Worm (Caenorhabditis elegans) whole organism, L1 larva: Measurements from ENCODE around the gene nspg-1.

Source experiments
- C16A3.4 ChIP-seq: fragments of 150-350 bp; optimal IDR thresholded peaks from 2 replicates; lab custom pipeline; 2014; ENCODE audit warnings: missing biosample characterization, missing genetic modification characterization
- F16B12.6 ChIP-seq: fragments of 150-350 bp; optimal IDR thresholded peaks from 2 replicates; lab custom pipeline; 2014; ENCODE audit warnings: missing biosample characterization, missing genetic modification characterization
- Y116A8C.19 ChIP-seq: sonication (generic microtip); optimal IDR thresholded peaks from 2 replicates; lab custom pipeline; 2016; ENCODE audit warnings: missing compliant biosample characterization, missing genetic modification characterization, borderline replicate concordance
- alr-1 ChIP-seq: fragments of 200-800 bp; sonication (Bioruptor generic); optimal IDR thresholded peaks from 2 replicates; lab custom pipeline; 2018; ENCODE audit warnings: borderline replicate concordance, mild to moderate bottlenecking, missing genetic modification characterization, missing compliant biosample characterization
- ama-1 ChIP-seq: fragments of 150-350 bp; optimal IDR thresholded peaks from 2 replicates; lab custom pipeline; 2014
- blmp-1 ChIP-seq: fragments of 150-350 bp; optimal IDR thresholded peaks from 2 replicates; lab custom pipeline; 2014; ENCODE audit warnings: missing biosample characterization, missing genetic modification characterization
- ceh-63 ChIP-seq: fragments of 200-800 bp; sonication (Bioruptor generic); optimal IDR thresholded peaks from 2 replicates; lab custom pipeline; 2018; ENCODE audit warnings: mild to moderate bottlenecking, missing genetic modification characterization, missing compliant biosample characterization
- ceh-8 ChIP-seq: fragments of 200-800 bp; sonication (Bioruptor generic); optimal IDR thresholded peaks from 2 replicates; lab custom pipeline; 2018; ENCODE audit warnings: mild to moderate bottlenecking, missing genetic modification characterization, moderate library complexity, missing compliant biosample characterization
- ceh-82 ChIP-seq, 3 experiments: fragments of 150-350 bp in 1 of 3; sonication (generic microtip) in 2 of 3; optimal IDR thresholded peaks; 2 replicates each; lab custom pipeline; 2014 to 2017; ENCODE audit warnings: missing biosample characterization in 3 of 3, missing genetic modification characterization in 3 of 3
- ceh-90 ChIP-seq: sonication (generic microtip); optimal IDR thresholded peaks from 2 replicates; lab custom pipeline; 2016; ENCODE audit warnings: missing genetic modification characterization, missing compliant biosample characterization
- ces-1 ChIP-seq: fragments of 150-350 bp; optimal IDR thresholded peaks from 2 replicates; lab custom pipeline; 2014; ENCODE audit warnings: missing biosample characterization, missing genetic modification reagents, missing genetic modification characterization
- dpl-1 ChIP-seq, 3 experiments: fragments of 150-350 bp in 2 of 3; sonication (generic microtip) in 1 of 3; optimal IDR thresholded peaks; 2 replicates each; lab custom pipeline; 2014 to 2017; ENCODE audit warnings: missing biosample characterization in 3 of 3, missing genetic modification characterization in 3 of 3, missing genetic modification reagents in 3 of 3
- dsc-1 ChIP-seq: sonication (generic microtip); optimal IDR thresholded peaks from 2 replicates; lab custom pipeline; 2016; ENCODE audit warnings: mild to moderate bottlenecking, missing genetic modification characterization, missing compliant biosample characterization
- efl-1 ChIP-seq, 4 experiments: fragments of 150-350 bp; optimal IDR thresholded peaks in 3 of 4; peaks in 1 of 4; 1 replicate in 1 of 4; 2 replicates in 3 of 4; lab custom pipeline; 2014; ENCODE audit warnings: missing biosample characterization in 2 of 4, missing genetic modification characterization in 2 of 4, missing genetic modification reagents in 2 of 4
- egl-13 ChIP-seq: sonication (generic microtip); optimal IDR thresholded peaks from 2 replicates; lab custom pipeline; 2016; ENCODE audit warnings: missing genotype, missing genetic modification reagents, missing genetic modification characterization, missing compliant biosample characterization
- egl-27 ChIP-seq, 2 experiments: fragments of 150-350 bp in 1 of 2; sonication (generic microtip); optimal IDR thresholded peaks; 3 replicates each; lab custom pipeline; 2017 to 2018; ENCODE audit warnings: missing biosample characterization in 2 of 2, missing genetic modification characterization in 2 of 2, missing genetic modification reagents in 2 of 2
- fkh-10 ChIP-seq: sonication (generic microtip); optimal IDR thresholded peaks from 2 replicates; lab custom pipeline; 2017; ENCODE audit warnings: missing biosample characterization, missing genetic modification reagents, missing genetic modification characterization
- fkh-8 ChIP-seq: sonication (generic microtip); optimal IDR thresholded peaks from 2 replicates; lab custom pipeline; 2016; ENCODE audit warnings: mild to moderate bottlenecking, missing genetic modification characterization, missing compliant biosample characterization
- hlh-4 ChIP-seq: sonication (generic microtip); optimal IDR thresholded peaks from 2 replicates; lab custom pipeline; 2016; ENCODE audit warnings: mild to moderate bottlenecking, missing genetic modification characterization, missing compliant biosample characterization
- lin-14 ChIP-seq: fragments of 200-800 bp; sonication (Bioruptor generic); optimal IDR thresholded peaks from 2 replicates; lab custom pipeline; 2018; ENCODE audit warnings: mild to moderate bottlenecking, missing genetic modification characterization, moderate library complexity, missing compliant biosample characterization
- lin-39 ChIP-seq: fragments of 150-350 bp; optimal IDR thresholded peaks from 2 replicates; lab custom pipeline; 2014; ENCODE audit warnings: missing biosample characterization, missing genetic modification reagents, missing genetic modification characterization
- lir-3 ChIP-seq: sonication (generic microtip); optimal IDR thresholded peaks from 2 replicates; lab custom pipeline; 2016; ENCODE audit warnings: mild to moderate bottlenecking, missing genetic modification characterization, moderate library complexity, missing compliant biosample characterization; ENCODE audit not compliant: poor library complexity
- mab-9 ChIP-seq: fragments of 200-800 bp; sonication (Bioruptor generic); IDR thresholded peaks from 2 replicates; pipeline ENCODE4 v1.3.6; 2022; ENCODE audit warnings: missing genetic modification reagents, missing genetic modification characterization, missing compliant biosample characterization
- mef-2 ChIP-seq: fragments of 150-350 bp; optimal IDR thresholded peaks from 2 replicates; lab custom pipeline; 2014; ENCODE audit warnings: missing biosample characterization, missing genetic modification characterization
- nhr-11 ChIP-seq: fragments of 150-350 bp; optimal IDR thresholded peaks from 2 replicates; lab custom pipeline; 2014; ENCODE audit warnings: missing biosample characterization, missing genetic modification characterization
- nhr-19 ChIP-seq: fragments of 200-800 bp; sonication (Bioruptor generic); conservative IDR thresholded peaks from 2 replicates; pipeline ENCODE4 v1.3.6; 2022; ENCODE audit warnings: missing genetic modification characterization, missing compliant biosample characterization
- nhr-20 ChIP-seq: sonication (generic microtip); optimal IDR thresholded peaks from 2 replicates; lab custom pipeline; 2016; ENCODE audit warnings: mild to moderate bottlenecking, missing genetic modification characterization, missing compliant biosample characterization
- nhr-28 ChIP-seq: fragments of 150-350 bp; optimal IDR thresholded peaks from 2 replicates; lab custom pipeline; 2014; ENCODE audit warnings: missing biosample characterization, missing genetic modification characterization
- nhr-77 ChIP-seq: fragments of 150-350 bp; optimal IDR thresholded peaks from 2 replicates; lab custom pipeline; 2014; ENCODE audit warnings: missing biosample characterization, missing genetic modification characterization
- nhr-85 ChIP-seq: sonication (generic microtip); peaks from one replicate; lab custom pipeline; 2016; ENCODE audit warnings: missing genetic modification characterization, inconsistent platforms, missing compliant biosample characterization
- pag-3 ChIP-seq: sonication (generic microtip); optimal IDR thresholded peaks from 2 replicates; lab custom pipeline; 2017; ENCODE audit warnings: missing genetic modification characterization, mild to moderate bottlenecking, missing compliant biosample characterization, antibody characterized with exemption, borderline replicate concordance; ENCODE audit not compliant: insufficient read depth
- pax-3 ChIP-seq: fragments of 200-800 bp; sonication (Bioruptor generic); optimal IDR thresholded peaks from 2 replicates; lab custom pipeline; 2018; ENCODE audit warnings: mild to moderate bottlenecking, missing genetic modification characterization, moderate library complexity, missing compliant biosample characterization
- pqm-1 ChIP-seq: sonication (generic microtip); optimal IDR thresholded peaks from 3 replicates; lab custom pipeline; 2017; ENCODE audit warnings: missing biosample characterization, missing genetic modification characterization
- skn-1 ChIP-seq: fragments of 150-350 bp; optimal IDR thresholded peaks from 2 replicates; lab custom pipeline; 2014; ENCODE audit warnings: missing biosample characterization, missing genetic modification characterization
- snpc-4 ChIP-seq: fragments of 150-350 bp; optimal IDR thresholded peaks from 2 replicates; lab custom pipeline; 2014; ENCODE audit warnings: missing biosample characterization, missing genetic modification characterization
- sox-4 ChIP-seq: sonication (generic microtip); optimal IDR thresholded peaks from 2 replicates; lab custom pipeline; 2016; ENCODE audit warnings: missing genetic modification characterization, missing compliant biosample characterization
- sptf-1 ChIP-seq: fragments of 150-350 bp; optimal IDR thresholded peaks from 2 replicates; lab custom pipeline; 2014; ENCODE audit warnings: missing biosample characterization, missing genetic modification characterization
- tlp-1 ChIP-seq: fragments of 150-350 bp; optimal IDR thresholded peaks from 2 replicates; lab custom pipeline; 2014; ENCODE audit warnings: missing biosample characterization, missing genetic modification characterization
- unc-62 ChIP-seq: fragments of 150-350 bp; optimal IDR thresholded peaks from 2 replicates; lab custom pipeline; 2014; ENCODE audit warnings: missing biosample characterization, missing genetic modification reagents, missing genetic modification characterization
- unc-98 ChIP-seq: fragments of 200-800 bp; sonication (Bioruptor generic); IDR thresholded peaks from 2 replicates; pipeline ENCODE4 v1.3.6; 2022; ENCODE audit warnings: missing genetic modification characterization, missing compliant biosample characterization
- vab-15 ChIP-seq: sonication (generic microtip); optimal IDR thresholded peaks from 2 replicates; lab custom pipeline; 2017; ENCODE audit warnings: missing genotype, mild to moderate bottlenecking, missing genetic modification characterization, missing compliant biosample characterization

Gene nspg-1

DNA sequence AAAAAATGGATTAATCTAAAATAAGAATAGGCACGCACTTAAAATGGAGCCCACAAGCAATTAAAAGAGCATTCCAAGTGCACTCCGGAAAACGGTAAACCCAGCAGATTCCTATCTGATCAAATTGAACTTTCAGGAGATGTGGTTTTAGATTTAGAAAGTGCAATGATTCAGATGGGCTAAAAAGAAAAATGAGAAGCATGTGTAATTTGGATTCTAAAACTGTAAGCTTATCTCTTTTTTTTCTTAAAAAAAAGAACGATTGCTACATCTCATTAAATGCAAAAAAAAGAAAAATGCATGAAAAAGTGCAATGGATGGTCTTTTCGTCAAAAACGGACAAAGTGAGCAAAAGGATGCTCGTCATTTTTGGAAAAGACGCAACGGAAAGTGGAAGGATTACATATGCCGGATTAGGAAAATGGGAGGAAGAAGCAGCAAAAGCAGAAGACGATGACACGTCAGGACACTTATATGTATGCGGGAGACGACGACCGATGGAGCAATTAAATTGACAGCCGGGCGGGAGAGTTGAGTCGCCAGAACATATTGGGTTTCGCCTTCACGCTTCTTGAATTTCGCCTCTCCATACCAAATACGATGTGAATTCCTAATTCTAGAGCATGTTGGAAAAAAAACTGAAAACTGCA lies 30.8 kb upstream of the nspg-1 start:
- TF ChIP-seq pag-3, result no peak
- TF ChIP-seq ceh-63, result peak; percentile 13
- no peak for TF ChIP-seq unc-98
- TF ChIP-seq pax-3, result peak; percentile 32
- TF ChIP-seq ceh-82 (tag; optimal IDR thresholded peaks at IDR 0.05; lab: Kevin White, UChicago), result peak in 1 of 3 experiments; percentile 12
- no peak for TF ChIP-seq vab-15 (tag; lab: Kevin White, UChicago)
- TF ChIP-seq dsc-1 (tag; lab: Kevin White, UChicago), result peak; percentile 33
- no peak for TF ChIP-seq lir-3 (tag; lab: Kevin White, UChicago)
- TF ChIP-seq F16B12.6 (tag; lab: Kevin White, UChicago), result no peak
- peak; percentile 41 for TF ChIP-seq lin-14 (GFP tag; lab: Kevin White, UChicago)
- TF ChIP-seq ceh-8 (GFP tag; lab: Kevin White, UChicago), result no peak
- TF ChIP-seq nhr-77 (tag; lab: Kevin White, UChicago), result no peak
- no peak for TF ChIP-seq efl-1 (optimal IDR thresholded peaks at IDR 0.05; lab: Kevin White, UChicago)
- peak in 1 of 2 experiments; percentile 60 for TF ChIP-seq efl-1 (GFP tag; optimal IDR thresholded peaks at IDR 0.05 in 1 of 2; lab: Kevin White, UChicago)
- TF ChIP-seq blmp-1 (tag; lab: Kevin White, UChicago), result no peak
- no peak for TF ChIP-seq fkh-8 (tag; lab: Kevin White, UChicago)
- TF ChIP-seq hlh-4 (tag; lab: Kevin White, UChicago), result no peak
- TF ChIP-seq nhr-85 (tag; lab: Kevin White, UChicago), result no peak
- TF ChIP-seq Y116A8C.19, result no peak
- TF ChIP-seq nhr-20 (tag; lab: Kevin White, UChicago), result no peak
- TF ChIP-seq skn-1 (tag; lab: Kevin White, UChicago), result no peak
- no peak for TF ChIP-seq egl-27 (tag; optimal IDR thresholded peaks at IDR 0.05; lab: Kevin White, UChicago)
- no peak for TF ChIP-seq nhr-19 (GFP tag; lab: Robert Waterston, UW)
- no peak for TF ChIP-seq alr-1 (tag; lab: Kevin White, UChicago)
- TF ChIP-seq mef-2 (tag; lab: Kevin White, UChicago), result no peak
- no peak for TF ChIP-seq lin-39 (tag; lab: Kevin White, UChicago)
- no peak for TF ChIP-seq unc-62 (GFP tag; lab: Kevin White, UChicago)
- TF ChIP-seq pqm-1 (tag; lab: Kevin White, UChicago), result no peak
- no peak for TF ChIP-seq ces-1 (GFP tag; lab: Kevin White, UChicago)
- TF ChIP-seq nhr-11 (tag; lab: Kevin White, UChicago), result no peak
- no peak for TF ChIP-seq ceh-90
- TF ChIP-seq egl-13 (tag; lab: Kevin White, UChicago), result peak; percentile 8
- TF ChIP-seq snpc-4 (tag; lab: Kevin White, UChicago), result no peak

DNA sequence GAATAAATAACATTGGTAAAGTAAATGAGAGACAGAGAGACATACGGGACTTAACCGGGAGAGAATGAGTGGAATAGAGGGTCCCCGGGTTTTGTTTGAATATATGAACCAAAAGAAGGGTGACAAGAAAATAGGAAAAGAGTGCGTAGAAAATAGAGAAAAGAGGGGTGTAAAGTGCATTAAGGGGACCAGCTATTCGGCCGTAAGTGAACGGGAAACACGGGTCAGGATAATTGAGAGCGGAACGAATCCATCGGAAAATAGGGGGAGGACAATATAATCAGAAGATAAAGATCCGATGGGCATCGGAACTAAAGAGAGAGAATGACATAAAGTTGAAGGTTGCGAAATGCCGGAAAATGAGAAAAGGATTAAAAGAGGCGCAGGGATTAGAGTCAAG lies 29.4 kb upstream of the nspg-1 start:
- TF ChIP-seq nhr-77 (tag; lab: Kevin White, UChicago) (no peak), sox-4 (no peak), fkh-10 (GFP tag; lab: Kevin White, UChicago) (no peak), ama-1 (no peak), ces-1 (GFP tag; lab: Kevin White, UChicago) (no peak), snpc-4 (tag; lab: Kevin White, UChicago) (no peak), lin-39 (tag; lab: Kevin White, UChicago) (no peak), nhr-28 (tag; lab: Kevin White, UChicago) (no peak), sptf-1 (tag; lab: Kevin White, UChicago) (no peak), C16A3.4 (tag; lab: Kevin White, UChicago) (no peak), egl-13 (tag; lab: Kevin White, UChicago) (no peak), mab-9 (GFP tag; lab: Robert Waterston, UW) (no peak), dpl-1 (GFP tag; optimal IDR thresholded peaks at IDR 0.05; lab: Kevin White, UChicago) (no peak), tlp-1 (tag; lab: Kevin White, UChicago) (no peak)
